Fruit fly (Drosophila melanogaster) whole organism, pupa: ENCODE measurements around the gene CG33096.
"Not testable (repeated sequence)": the region's sequence is repeated elsewhere in the genome, so short reads cannot be mapped to it uniquely, and the experiment has no call there.

Experiments
- CG13204 ChIP-seq: fragments of 200-800 bp; sonication (Bioruptor generic); optimal IDR thresholded peaks from 2 replicates; lab custom pipeline; 2018; ENCODE audit warnings: missing biosample characterization, mild to moderate bottlenecking, missing genetic modification characterization, moderate library complexity
- CG14655 ChIP-seq: fragments of 200-800 bp; sonication (Bioruptor generic); optimal IDR thresholded peaks from 3 replicates; lab custom pipeline; 2017; ENCODE audit warnings: mild to moderate bottlenecking, missing biosample characterization, missing genetic modification reagents, missing genetic modification characterization
- CG34367 ChIP-seq: fragments of 200-800 bp; sonication (Bioruptor generic); optimal IDR thresholded peaks from 2 replicates; lab custom pipeline; 2018; ENCODE audit warnings: missing biosample characterization, mild to moderate bottlenecking, missing genetic modification characterization
- CG4496 ChIP-seq: fragments of 200-800 bp; sonication (Bioruptor generic); IDR thresholded peaks from 3 replicates; pipeline ENCODE4 v1.3.6; 2022; ENCODE audit warnings: missing biosample characterization, missing genetic modification characterization
- D1 ChIP-seq: fragments of 200-800 bp; sonication (Bioruptor generic); optimal IDR thresholded peaks from 2 replicates; lab custom pipeline; 2018; ENCODE audit warnings: missing biosample characterization, mild to moderate bottlenecking, missing genetic modification characterization, moderate library complexity
- EcR ChIP-seq: fragments of 200-800 bp; sonication (Bioruptor generic); optimal IDR thresholded peaks from 3 replicates; lab custom pipeline; 2019; ENCODE audit warnings: missing biosample characterization, missing genetic modification characterization, mild to moderate bottlenecking, moderate library complexity, missing genetic modification reagents
- Ets98B ChIP-seq: fragments of 200-800 bp; sonication (Bioruptor generic); IDR thresholded peaks from 2 replicates; pipeline ENCODE4 v1.3.6; 2022; ENCODE audit warnings: missing biosample characterization, missing genetic modification characterization
- Pif1A ChIP-seq: fragments of 200-800 bp; sonication (Bioruptor generic); optimal IDR thresholded peaks from 3 replicates; lab custom pipeline; 2016; ENCODE audit warnings: missing biosample characterization, missing genetic modification characterization
- fd96Ca ChIP-seq: fragments of 200-800 bp; sonication (Bioruptor generic); IDR thresholded peaks from 3 replicates; pipeline ENCODE4 v1.3.6; 2022; ENCODE audit warnings: missing biosample characterization, missing genetic modification characterization
- gl ChIP-seq: fragments of 200-800 bp; sonication (Bioruptor generic); optimal IDR thresholded peaks from 2 replicates; lab custom pipeline; 2018; ENCODE audit warnings: missing biosample characterization, mild to moderate bottlenecking, missing genetic modification characterization

DNA sequence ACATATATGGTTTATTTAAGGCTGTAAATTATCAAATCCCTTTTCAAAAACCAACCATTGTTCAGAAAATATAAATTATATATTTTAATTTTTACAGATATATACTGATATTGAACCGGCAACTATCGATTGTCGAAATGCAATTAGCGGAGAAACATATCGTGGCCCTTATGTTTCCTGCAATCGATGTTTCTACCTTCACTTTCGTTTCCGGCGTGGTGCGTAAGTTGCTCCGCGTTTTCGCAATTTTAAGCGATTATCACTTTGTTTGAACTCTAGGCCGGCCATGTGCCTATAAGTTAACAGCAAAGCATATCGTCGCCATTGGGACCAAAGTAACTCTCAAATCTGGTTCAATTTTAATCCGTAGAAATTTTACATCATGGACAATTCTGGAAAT is 25.8 kb downstream of the CG33096 start, which contains the start of gene vig2:
- TF ChIP-seq Pif1A (GFP tag; lab: Kevin White, UChicago); fd96Ca (GFP tag; lab: Robert Waterston, UW); D1 (tag; lab: Kevin White, UChicago); CG14655 (GFP tag; lab: Kevin White, UChicago); gl (tag; lab: Kevin White, UChicago); Ets98B (GFP tag; lab: Robert Waterston, UW); CG13204 (GFP tag; lab: Kevin White, UChicago); EcR (GFP tag; lab: Kevin White, UChicago): not testable (repeated sequence)
- peak; percentile 14 for TF ChIP-seq CG34367 (tag; lab: Kevin White, UChicago)
- peak; percentile 82; the same call in 2 of the 3 replicates for TF ChIP-seq CG4496 (GFP tag; lab: Robert Waterston, UW)
